Worm (Caenorhabditis elegans) whole organism, L3 larva: ENCODE data around the gene vhp-1.

ENCODE experiments used
- R02D3.7 ChIP-seq: fragments of 150-350 bp; optimal IDR thresholded peaks from 2 replicates; lab custom pipeline; 2014; ENCODE audit warnings: missing biosample characterization, missing genetic modification characterization
- ZK546.5 ChIP-seq: sonication (generic microtip); optimal IDR thresholded peaks from 2 replicates; lab custom pipeline; 2017; ENCODE audit warnings: missing biosample characterization, missing genetic modification characterization
- aly-2 ChIP-seq: fragments of 150-350 bp; optimal IDR thresholded peaks from 2 replicates; lab custom pipeline; 2014; ENCODE audit warnings: missing biosample characterization, missing genetic modification characterization
- ama-1 ChIP-seq: fragments of 150-350 bp; optimal IDR thresholded peaks from 2 replicates; lab custom pipeline; 2018
- ceh-16 ChIP-seq: sonication (generic microtip); optimal IDR thresholded peaks from 2 replicates; lab custom pipeline; 2017; ENCODE audit warnings: missing biosample characterization, missing genetic modification characterization
- ceh-28 ChIP-seq: fragments of 150-350 bp; optimal IDR thresholded peaks from 2 replicates; lab custom pipeline; 2014; ENCODE audit warnings: missing biosample characterization, missing genetic modification reagents, missing genetic modification characterization
- ceh-82 ChIP-seq: fragments of 150-350 bp; optimal IDR thresholded peaks from 2 replicates; lab custom pipeline; 2014; ENCODE audit warnings: missing biosample characterization, missing genetic modification characterization
- ceh-9 ChIP-seq: sonication (generic microtip); optimal IDR thresholded peaks from 2 replicates; lab custom pipeline; 2018; ENCODE audit warnings: missing biosample characterization, missing genetic modification characterization
- daf-12 ChIP-seq: fragments of 150-350 bp; optimal IDR thresholded peaks from 2 replicates; lab custom pipeline; 2014; ENCODE audit warnings: missing biosample characterization, missing genetic modification reagents, missing genetic modification characterization
- egl-27 ChIP-seq: sonication (generic microtip); optimal IDR thresholded peaks from 4 replicates; lab custom pipeline; 2017; ENCODE audit warnings: missing biosample characterization, missing genetic modification reagents, missing genetic modification characterization
- egl-5 ChIP-seq: fragments of 150-350 bp; optimal IDR thresholded peaks from 2 replicates; lab custom pipeline; 2017; ENCODE audit warnings: missing biosample characterization, missing genetic modification reagents, missing genetic modification characterization, inconsistent platforms
- elt-1 ChIP-seq: fragments of 150-350 bp; optimal IDR thresholded peaks from 2 replicates; lab custom pipeline; 2014; ENCODE audit warnings: missing biosample characterization, missing genetic modification characterization
- elt-2 ChIP-seq: sonication (generic microtip); optimal IDR thresholded peaks from 2 replicates; lab custom pipeline; 2016; ENCODE audit warnings: missing genetic modification reagents, mild to moderate bottlenecking, missing genetic modification characterization, missing compliant biosample characterization
- elt-3 ChIP-seq, 3 experiments: fragments of 150-350 bp in 1 of 3; sonication (generic microtip) in 2 of 3; optimal IDR thresholded peaks; 2 replicates in 2 of 3; 4 replicates in 1 of 3; lab custom pipeline; 2014 to 2017; ENCODE audit warnings: missing biosample characterization in 3 of 3, missing genetic modification characterization in 3 of 3
- eor-1 ChIP-seq, 2 experiments: fragments of 150-350 bp; optimal IDR thresholded peaks; 2 replicates each; lab custom pipeline; 2014 to 2018; ENCODE audit warnings: missing biosample characterization in 2 of 2, missing genetic modification characterization in 2 of 2
- fkh-10 ChIP-seq: sonication (generic microtip); optimal IDR thresholded peaks from 2 replicates; lab custom pipeline; 2017; ENCODE audit warnings: missing biosample characterization, missing genetic modification reagents, missing genetic modification characterization
- fkh-2 ChIP-seq: fragments of 150-350 bp; optimal IDR thresholded peaks from 2 replicates; lab custom pipeline; 2014; ENCODE audit warnings: missing biosample characterization, missing genetic modification reagents, missing genetic modification characterization
- fos-1 ChIP-seq: fragments of 150-350 bp; optimal IDR thresholded peaks from 2 replicates; lab custom pipeline; 2014; ENCODE audit warnings: missing biosample characterization, missing genetic modification characterization
- hmg-11 ChIP-seq: sonication (generic microtip); optimal IDR thresholded peaks from 2 replicates; lab custom pipeline; 2016; ENCODE audit warnings: missing genetic modification characterization, missing compliant biosample characterization
- jun-1 ChIP-seq: fragments of 150-350 bp; optimal IDR thresholded peaks from 2 replicates; lab custom pipeline; 2014; ENCODE audit warnings: missing biosample characterization, missing genetic modification reagents, missing genetic modification characterization
- lin-15B ChIP-seq: fragments of 150-350 bp; optimal IDR thresholded peaks from 2 replicates; lab custom pipeline; 2014; ENCODE audit warnings: missing biosample characterization, missing genetic modification characterization
- lin-39 ChIP-seq: fragments of 150-350 bp; optimal IDR thresholded peaks from 2 replicates; lab custom pipeline; 2018; ENCODE audit warnings: missing biosample characterization, missing genetic modification reagents, missing genetic modification characterization
- lsy-12 ChIP-seq: sonication (generic microtip); optimal IDR thresholded peaks from 2 replicates; lab custom pipeline; 2016; ENCODE audit warnings: mild to moderate bottlenecking, missing genetic modification characterization, missing compliant biosample characterization
- mdl-1 ChIP-seq: fragments of 150-350 bp; optimal IDR thresholded peaks from 2 replicates; lab custom pipeline; 2014; ENCODE audit warnings: missing biosample characterization, missing genetic modification characterization
- mml-1 ChIP-seq: fragments of 150-350 bp; sonication (generic microtip); optimal IDR thresholded peaks from 3 replicates; lab custom pipeline; 2014; ENCODE audit warnings: missing biosample characterization, missing genetic modification characterization
- nfya-1 ChIP-seq: sonication (generic microtip); optimal IDR thresholded peaks from 2 replicates; lab custom pipeline; 2017; ENCODE audit warnings: missing genetic modification characterization, mild to moderate bottlenecking, missing compliant biosample characterization, antibody characterized with exemption, moderate library complexity; ENCODE audit not compliant: insufficient read depth
- nhr-11 ChIP-seq: fragments of 150-350 bp; optimal IDR thresholded peaks from 2 replicates; lab custom pipeline; 2014; ENCODE audit warnings: missing biosample characterization, missing genetic modification characterization
- nhr-12 ChIP-seq: fragments of 150-350 bp; optimal IDR thresholded peaks from 2 replicates; lab custom pipeline; 2014; ENCODE audit warnings: missing biosample characterization, missing genetic modification characterization
- nhr-23 ChIP-seq: fragments of 150-350 bp; optimal IDR thresholded peaks from 2 replicates; lab custom pipeline; 2014; ENCODE audit warnings: missing biosample characterization, missing genetic modification reagents, missing genetic modification characterization
- nhr-237 ChIP-seq: fragments of 150-350 bp; optimal IDR thresholded peaks from 2 replicates; lab custom pipeline; 2014; ENCODE audit warnings: missing biosample characterization, missing genetic modification characterization
- nhr-25 ChIP-seq: sonication (generic microtip); optimal IDR thresholded peaks from 2 replicates; lab custom pipeline; 2017; ENCODE audit warnings: missing biosample characterization, missing genetic modification characterization
- nhr-28 ChIP-seq: fragments of 150-350 bp; optimal IDR thresholded peaks from 2 replicates; lab custom pipeline; 2014; ENCODE audit warnings: missing biosample characterization, missing genetic modification characterization
- nhr-43 ChIP-seq: sonication (generic microtip); optimal IDR thresholded peaks from 2 replicates; lab custom pipeline; 2016; ENCODE audit warnings: mild to moderate bottlenecking, missing genetic modification characterization, missing compliant biosample characterization; ENCODE audit not compliant: poor library complexity, severe bottlenecking
- nhr-67 ChIP-seq: fragments of 150-350 bp; optimal IDR thresholded peaks from 2 replicates; lab custom pipeline; 2014; ENCODE audit warnings: missing biosample characterization, missing genetic modification characterization
- nhr-76 ChIP-seq: fragments of 150-350 bp; sonication (generic microtip); optimal IDR thresholded peaks from 5 replicates; lab custom pipeline; 2014; ENCODE audit warnings: missing biosample characterization, missing genetic modification characterization
- nhr-77 ChIP-seq: fragments of 150-350 bp; optimal IDR thresholded peaks from 2 replicates; lab custom pipeline; 2014; ENCODE audit warnings: missing biosample characterization, missing genetic modification characterization
- pha-4 ChIP-seq: fragments of 150-350 bp; optimal IDR thresholded peaks from 2 replicates; lab custom pipeline; 2014; ENCODE audit warnings: missing biosample characterization, missing genetic modification reagents, missing genetic modification characterization
- pqm-1 ChIP-seq: fragments of 150-350 bp; optimal IDR thresholded peaks from 2 replicates; lab custom pipeline; 2017; ENCODE audit warnings: missing biosample characterization, missing genetic modification characterization, inconsistent platforms
- sea-2 ChIP-seq: fragments of 150-350 bp; sonication (generic microtip); optimal IDR thresholded peaks from 4 replicates; lab custom pipeline; 2014; ENCODE audit warnings: missing biosample characterization, missing genetic modification reagents, missing genetic modification characterization
- skn-1 ChIP-seq: fragments of 150-350 bp; optimal IDR thresholded peaks from 2 replicates; lab custom pipeline; 2014; ENCODE audit warnings: missing biosample characterization, missing genetic modification characterization
- snpc-4 ChIP-seq: fragments of 150-350 bp; optimal IDR thresholded peaks from 2 replicates; lab custom pipeline; 2014; ENCODE audit warnings: missing biosample characterization, missing genetic modification characterization
- tbx-2 ChIP-seq: sonication (generic microtip); optimal IDR thresholded peaks from 2 replicates; lab custom pipeline; 2016; ENCODE audit warnings: mild to moderate bottlenecking, missing genetic modification characterization, missing compliant biosample characterization
- unc-39 ChIP-seq: sonication (generic microtip); optimal IDR thresholded peaks from 4 replicates; lab custom pipeline; 2017; ENCODE audit warnings: missing biosample characterization, missing genetic modification characterization
- unc-62 ChIP-seq: fragments of 150-350 bp; sonication (generic microtip); optimal IDR thresholded peaks from 4 replicates; lab custom pipeline; 2014; ENCODE audit warnings: missing biosample characterization, missing genetic modification reagents, missing genetic modification characterization
- zag-1 ChIP-seq: fragments of 150-350 bp; optimal IDR thresholded peaks from 2 replicates; lab custom pipeline; 2014; ENCODE audit warnings: missing biosample characterization, missing genetic modification characterization
- ztf-11 ChIP-seq: fragments of 150-350 bp; optimal IDR thresholded peaks from 2 replicates; lab custom pipeline; 2014; ENCODE audit warnings: missing biosample characterization, missing genetic modification characterization
- ztf-4 ChIP-seq: fragments of 150-350 bp; optimal IDR thresholded peaks from 2 replicates; lab custom pipeline; 2014; ENCODE audit warnings: missing biosample characterization, missing genetic modification characterization

Gene vhp-1

DNA sequence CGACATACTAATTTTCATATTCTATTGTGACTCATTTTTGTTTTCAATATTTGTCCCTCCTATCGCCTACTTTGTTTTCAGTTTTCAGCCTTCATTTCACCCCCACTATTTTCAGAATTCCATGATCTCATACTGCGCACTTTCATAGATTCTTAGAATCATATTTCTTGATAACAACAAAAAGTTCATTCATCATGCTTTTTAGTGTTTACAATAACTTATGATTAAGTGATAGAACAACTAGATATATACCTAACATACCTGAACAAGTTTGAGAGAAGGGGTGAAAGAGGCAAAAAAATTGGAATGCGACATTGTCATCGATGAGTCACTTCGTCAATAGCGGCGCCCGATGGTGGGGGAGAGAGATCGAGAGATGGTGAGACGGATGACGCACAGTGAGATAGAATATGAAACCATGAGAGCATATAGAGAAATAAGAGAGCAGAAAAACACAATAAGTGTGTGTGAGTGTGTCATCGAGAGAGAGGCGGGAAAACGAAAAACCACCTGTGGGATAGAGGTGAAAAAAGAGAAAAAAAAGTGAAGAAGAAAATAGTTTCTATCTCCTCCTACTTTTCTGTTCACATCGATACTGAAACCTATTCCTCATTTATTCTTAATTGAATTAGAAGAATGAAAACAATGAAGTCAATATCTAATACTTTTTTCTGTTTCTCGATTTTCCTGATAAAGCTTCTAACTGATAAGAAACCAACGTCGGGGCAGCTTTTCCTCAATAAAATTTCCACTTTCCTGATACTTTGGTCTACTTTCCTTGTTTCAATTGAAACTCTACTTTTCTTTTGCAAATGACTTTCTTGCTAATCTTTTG, 13.8 kb downstream of the vhp-1 start:
- TF ChIP-seq pha-4 (tag; lab: Kevin White, UChicago) (peak; percentile 98), lin-15B (tag; lab: Kevin White, UChicago) (peak; percentile 56), unc-39 (tag; lab: Kevin White, UChicago) (no peak), pqm-1 (tag; lab: Kevin White, UChicago) (peak; percentile 9), daf-12 (no peak), fkh-2 (no peak), nhr-76 (tag; lab: Kevin White, UChicago) (peak; percentile 69), unc-62 (GFP tag; lab: Kevin White, UChicago) (peak; percentile 29), nhr-77 (tag; lab: Kevin White, UChicago) (no peak), ztf-11 (no peak), aly-2 (no peak), jun-1 (peak; percentile 97), fkh-10 (GFP tag; lab: Kevin White, UChicago) (no peak), nhr-23 (peak; percentile 48), hmg-11 (tag; lab: Kevin White, UChicago) (peak; percentile 56), nhr-11 (tag; lab: Kevin White, UChicago) (peak; percentile 39), ZK546.5 (tag; lab: Kevin White, UChicago) (no peak), ama-1 (lab: Kevin White, UChicago) (no peak), R02D3.7 (tag; lab: Kevin White, UChicago) (no peak), sea-2 (GFP tag; lab: Kevin White, UChicago) (no peak), eor-1 (tag; optimal IDR thresholded peaks at IDR 0.05; lab: Kevin White, UChicago) (no peak), nfya-1 (peak; percentile 81), elt-2 (tag; lab: Kevin White, UChicago) (peak; percentile 81), nhr-67 (tag; lab: Kevin White, UChicago) (no peak), nhr-237 (no peak), mdl-1 (tag; lab: Kevin White, UChicago) (no peak), nhr-43 (tag; lab: Kevin White, UChicago) (peak; percentile 22), snpc-4 (tag; lab: Kevin White, UChicago) (peak; percentile 59), tbx-2 (tag; lab: Kevin White, UChicago) (peak; percentile 31), fos-1 (tag; lab: Kevin White, UChicago) (peak; percentile 98), nhr-25 (tag; lab: Kevin White, UChicago) (peak; percentile 62), skn-1 (tag; lab: Kevin White, UChicago) (no peak), egl-5 (tag; lab: Kevin White, UChicago) (peak; percentile 9), ztf-4 (tag; lab: Kevin White, UChicago) (peak; percentile 50), elt-1 (tag; lab: Kevin White, UChicago) (no peak), nhr-28 (no peak), mml-1 (no peak), elt-3 (tag; optimal IDR thresholded peaks at IDR 0.05; lab: Kevin White, UChicago) (peak in 1 of 3 experiments; percentile 31), ceh-82 (tag; lab: Kevin White, UChicago) (no peak), lsy-12 (peak; percentile 35), ceh-9 (tag; lab: Kevin White, UChicago) (no peak), ceh-16 (no peak), ceh-28 (tag; lab: Kevin White, UChicago) (peak; percentile 61), egl-27 (tag; lab: Kevin White, UChicago) (peak; percentile 12), zag-1 (no peak), lin-39 (tag; lab: Kevin White, UChicago) (peak; percentile 45), nhr-12 (no peak)
